Worm (Caenorhabditis elegans): ENCODE measurements around the gene acp-4.
A peak's percentile ranks its signal among the peaks of the same experiment; 100 is the strongest.

acp-4 gene

DNA sequence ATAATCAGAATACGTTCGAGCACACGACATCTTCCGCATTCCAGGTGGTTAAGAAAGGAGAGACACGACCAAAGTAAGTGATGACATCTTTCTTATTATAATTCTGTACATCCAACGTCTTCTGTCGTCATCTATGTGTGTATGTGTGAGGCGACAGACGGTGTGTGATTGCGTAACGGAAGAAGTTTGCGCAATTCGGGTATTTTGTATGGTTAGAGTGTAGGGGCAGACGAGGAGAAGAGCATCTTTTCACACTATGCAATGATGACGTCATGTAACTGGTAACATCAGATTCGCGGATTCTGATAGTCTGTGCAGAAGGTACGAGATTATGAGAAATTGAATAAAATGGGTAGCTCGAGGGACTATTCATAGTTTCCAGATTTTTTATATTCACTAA lies 19.9 kb downstream of the acp-4 start:
- TF ChIP-seq ces-1 (GFP tag; optimal IDR thresholded peaks at IDR 0.05) (no peak), mls-2 (tag; optimal IDR thresholded peaks at IDR 0.05) (no peak), nhr-28 (tag; optimal IDR thresholded peaks at IDR 0.05) (no peak), snpc-4 (tag; optimal IDR thresholded peaks at IDR 0.05) (no peak), blmp-1 (tag; optimal IDR thresholded peaks at IDR 0.05) (no peak), flh-1 (GFP tag; optimal IDR thresholded peaks at IDR 0.05) (no peak), lin-13 (tag; optimal IDR thresholded peaks at IDR 0.05) (no peak), mab-5 (tag; optimal IDR thresholded peaks at IDR 0.05) (no peak), elt-1 (tag; optimal IDR thresholded peaks at IDR 0.05; ENCODE audit: borderline replicate concordance, insufficient read depth) (peak; percentile 33), M03D4.4 (tag; optimal IDR thresholded peaks at IDR 0.05) (no peak), cnd-1 (tag; optimal IDR thresholded peaks at IDR 0.05) (peak; percentile 79), nhr-76 (tag; optimal IDR thresholded peaks at IDR 0.05) (no peak), nhr-2 (tag; optimal IDR thresholded peaks at IDR 0.05) (peak; percentile 93), pha-4 (tag; optimal IDR thresholded peaks at IDR 0.05) (no peak), elt-3 (tag; optimal IDR thresholded peaks at IDR 0.05) (no peak), ceh-39 (tag; optimal IDR thresholded peaks at IDR 0.05) (no peak), nhr-237 (tag; optimal IDR thresholded peaks at IDR 0.05) (no peak), ceh-43 (GFP tag; optimal IDR thresholded peaks at IDR 0.05) (no peak), mep-1 (tag; optimal IDR thresholded peaks at IDR 0.05) (no peak), ztf-11 (tag; optimal IDR thresholded peaks at IDR 0.05) (no peak), drap-1 (GFP tag; optimal IDR thresholded peaks at IDR 0.05) (no peak), zip-8 (tag; optimal IDR thresholded peaks at IDR 0.05) (peak; percentile 97), sptf-1 (tag; optimal IDR thresholded peaks at IDR 0.05) (no peak), unc-120 (tag; optimal IDR thresholded peaks at IDR 0.05; ENCODE audit: poor library complexity, severe bottlenecking) (no peak), lin-32 (GFP tag; optimal IDR thresholded peaks at IDR 0.05) (no peak), ceh-83 (GFP tag; optimal IDR thresholded peaks at IDR 0.05) (no peak), hlh-1 (tag; optimal IDR thresholded peaks at IDR 0.05) (no peak), unc-62 (GFP tag; optimal IDR thresholded peaks at IDR 0.05) (no peak), sem-2 (GFP tag; optimal IDR thresholded peaks at IDR 0.05) (no peak), unc-39 (tag; optimal IDR thresholded peaks at IDR 0.05) (no peak), bed-3 (GFP tag; optimal IDR thresholded peaks at IDR 0.05) (no peak), ham-2 (GFP tag; optimal IDR thresholded peaks at IDR 0.05) (no peak), tbx-8 (GFP tag; optimal IDR thresholded peaks at IDR 0.05) (no peak), nhr-12 (tag; optimal IDR thresholded peaks at IDR 0.05) (no peak)

DNA sequence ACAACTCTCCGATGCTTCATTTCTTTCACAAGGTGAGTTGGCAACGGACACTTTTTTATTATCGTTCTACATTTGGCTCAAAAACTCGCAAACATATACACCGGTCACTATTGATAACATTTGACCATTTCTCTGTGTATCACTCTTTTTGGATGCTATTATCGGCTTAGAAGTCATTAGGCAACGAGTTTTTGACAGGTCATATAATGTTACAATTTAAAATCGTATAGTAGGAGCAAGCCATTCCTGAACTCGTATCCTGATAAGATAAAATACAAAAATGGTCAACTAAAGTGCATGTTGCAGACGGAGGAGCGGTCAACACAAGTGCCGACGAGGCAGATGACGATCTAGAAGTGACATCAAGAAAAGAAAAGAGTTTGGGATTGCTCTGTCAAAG lies 22.0 kb downstream of the acp-4 start:
- TF ChIP-seq ztf-11 (tag; optimal IDR thresholded peaks at IDR 0.05) = no peak
- TF ChIP-seq nhr-28 (tag; optimal IDR thresholded peaks at IDR 0.05) = no peak

DNA sequence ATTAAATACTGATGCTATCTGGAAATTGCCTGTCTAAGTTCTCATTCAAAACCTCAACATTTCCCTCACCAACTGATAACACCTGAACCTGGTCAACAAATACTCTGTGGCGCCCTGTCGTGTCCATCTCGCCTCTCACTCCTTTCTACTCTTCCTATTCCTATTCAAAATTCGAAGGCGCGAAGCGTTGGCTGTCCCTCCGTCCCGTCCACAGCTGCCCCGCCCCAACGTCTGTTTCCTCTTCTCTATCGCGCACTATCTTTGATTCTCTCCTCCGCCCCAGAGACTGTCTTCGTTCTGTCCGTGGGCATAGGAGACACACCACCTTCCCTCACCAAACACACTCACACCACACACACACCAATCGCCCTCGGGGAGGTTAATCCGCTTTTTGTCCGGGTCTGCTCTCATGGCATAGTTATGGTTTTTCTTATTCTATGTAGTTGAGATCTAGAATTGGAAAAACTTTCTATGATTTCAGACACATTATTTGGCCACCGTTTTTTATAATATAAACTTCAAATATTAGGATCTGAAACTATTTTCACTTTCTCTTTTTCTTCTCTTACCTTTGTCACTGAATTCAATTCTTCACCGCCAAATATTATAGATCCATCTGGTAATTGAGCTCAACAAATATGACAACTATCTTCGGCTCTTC lies 22.7 kb downstream of the acp-4 start, which contains the start of gene efl-3:
Gene efl-3, plus strand, starts transcription at position 611 of the 661 bp plus-strand sequence.
- peak; percentile 86 for TF ChIP-seq nhr-2 (tag; optimal IDR thresholded peaks at IDR 0.05)
- TF ChIP-seq ces-1 (GFP tag; optimal IDR thresholded peaks at IDR 0.05) = no peak
- TF ChIP-seq lin-13 (tag; optimal IDR thresholded peaks at IDR 0.05) = peak; percentile 20
- no peak for TF ChIP-seq sem-2 (GFP tag; optimal IDR thresholded peaks at IDR 0.05)
- peak; percentile 70 for TF ChIP-seq cnd-1 (tag; optimal IDR thresholded peaks at IDR 0.05)
- peak; percentile 41 for TF ChIP-seq mls-2 (tag; optimal IDR thresholded peaks at IDR 0.05)
- peak; percentile 31 for TF ChIP-seq mep-1 (tag; optimal IDR thresholded peaks at IDR 0.05)
- no peak for TF ChIP-seq lsy-2 (tag; optimal IDR thresholded peaks at IDR 0.05)
- peak; percentile 19 for TF ChIP-seq hlh-1 (tag; optimal IDR thresholded peaks at IDR 0.05)
- peak; percentile 51 for TF ChIP-seq sptf-1 (tag; optimal IDR thresholded peaks at IDR 0.05)

DNA sequence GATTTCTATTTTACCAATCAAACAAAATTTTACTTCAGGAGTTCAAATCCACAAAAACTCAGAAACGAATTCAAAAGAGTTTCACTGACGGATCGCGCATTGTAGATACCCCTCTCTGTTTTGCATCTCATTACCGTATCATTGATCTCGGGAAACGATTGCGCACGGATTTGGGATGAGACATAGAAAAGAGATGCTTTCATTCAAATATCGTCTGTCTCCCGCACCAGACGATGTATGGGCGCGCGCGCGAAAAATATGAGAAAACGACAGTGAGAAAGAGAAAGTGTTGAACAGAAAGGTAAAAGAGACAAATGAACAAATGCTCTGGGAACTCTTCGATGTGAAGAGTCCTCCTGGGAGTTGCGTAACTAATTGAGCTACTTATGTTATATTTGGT lies 23.9 kb downstream of the acp-4 start:
- TF ChIP-seq snpc-4 (tag; optimal IDR thresholded peaks at IDR 0.05) = no peak
- TF ChIP-seq zip-8 (tag; optimal IDR thresholded peaks at IDR 0.05) = peak; percentile 77
- TF ChIP-seq elt-1 (tag; optimal IDR thresholded peaks at IDR 0.05; ENCODE audit: borderline replicate concordance, insufficient read depth) = peak; percentile 84
- peak; percentile 7 for TF ChIP-seq blmp-1 (tag; optimal IDR thresholded peaks at IDR 0.05)

Measured in whole organism, mixed stage, embryonic.